Worm (Caenorhabditis elegans): Measurements from ENCODE around the gene F01G10.10.

F01G10.10 gene

ce11 chrIV:10245666-10246210 lies at the start of gene F01G10.10:
Gene F01G10.10, plus strand, starts transcription at chrIV:10246160.
- TF ChIP-seq blmp-1 (tag; optimal IDR thresholded peaks at IDR 0.05) = peak; percentile 66
- no peak for TF ChIP-seq flh-1 (GFP tag; optimal IDR thresholded peaks at IDR 0.05)

ce11 chrIV:10197317-10197867 lies 48.6 kb upstream of the F01G10.10 start, which contains the start of gene gon-4:
Gene gon-4, plus strand, starts transcription at chrIV:10197817.
- TF ChIP-seq lsy-2 (tag; optimal IDR thresholded peaks at IDR 0.05) (peak; percentile 49), elt-1 (tag; optimal IDR thresholded peaks at IDR 0.05; ENCODE audit: borderline replicate concordance, insufficient read depth) (no peak)

DNA sequence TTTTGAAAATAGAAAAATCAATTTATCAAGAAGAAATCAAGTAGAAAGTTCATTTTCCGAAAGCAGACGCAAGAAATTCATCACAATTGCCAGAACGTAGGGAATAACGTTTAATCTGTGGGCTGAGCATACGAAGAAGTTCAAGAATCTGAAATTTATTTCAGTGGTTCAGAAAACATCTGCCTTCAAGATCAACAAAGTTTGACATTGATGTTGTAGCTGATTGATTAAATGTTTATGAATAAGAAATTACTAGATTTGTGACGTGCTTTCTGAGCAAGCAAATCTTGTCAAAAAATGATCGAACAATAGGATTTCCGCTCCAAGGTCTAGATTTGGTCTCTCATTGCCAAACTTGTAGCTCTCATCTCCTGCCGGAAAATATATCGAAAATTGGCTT lies 39.8 kb upstream of the F01G10.10 start, which contains the start of gene K04D7.6:
Gene K04D7.6, minus strand, starts transcription at position 101 of the 400 bp plus-strand sequence.
- TF ChIP-seq flh-1 (GFP tag; optimal IDR thresholded peaks at IDR 0.05) (no peak), mep-1 (tag; optimal IDR thresholded peaks at IDR 0.05) (no peak), lin-13 (tag; optimal IDR thresholded peaks at IDR 0.05) (no peak)

DNA sequence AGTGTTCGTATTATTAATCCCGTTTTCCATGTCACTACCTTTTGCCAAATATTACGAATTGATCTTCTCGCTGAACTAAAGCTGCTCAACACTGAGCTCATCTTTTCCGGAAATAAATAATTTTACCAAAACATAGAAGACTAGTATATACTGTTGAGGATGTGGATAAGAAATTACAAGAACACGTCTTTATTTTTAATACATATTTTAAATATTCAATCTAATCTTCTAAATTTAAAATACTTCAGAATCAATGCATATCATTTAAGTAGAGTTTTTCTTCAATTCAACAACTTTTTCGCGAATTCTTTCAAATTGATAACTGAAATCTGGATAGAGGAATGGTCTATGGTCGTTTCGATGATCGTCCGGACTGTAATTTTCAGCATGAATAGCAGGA lies 31.1 kb upstream of the F01G10.10 start, which contains the start of gene abt-1:
Gene abt-1, minus strand, starts transcription at position 101 of the 400 bp plus-strand sequence.
- no peak for TF ChIP-seq unc-62 (GFP tag; optimal IDR thresholded peaks at IDR 0.05)
- no peak for TF ChIP-seq unc-39 (tag; optimal IDR thresholded peaks at IDR 0.05)
- TF ChIP-seq elt-3 (tag; optimal IDR thresholded peaks at IDR 0.05) = no peak
- no peak for TF ChIP-seq ceh-39 (tag; optimal IDR thresholded peaks at IDR 0.05)
- no peak for TF ChIP-seq sem-2 (GFP tag; optimal IDR thresholded peaks at IDR 0.05)
- TF ChIP-seq pha-4 (tag; optimal IDR thresholded peaks at IDR 0.05) = no peak
- TF ChIP-seq zip-8 (tag; optimal IDR thresholded peaks at IDR 0.05) = no peak
- no peak for TF ChIP-seq ham-2 (GFP tag; optimal IDR thresholded peaks at IDR 0.05)
- no peak for TF ChIP-seq nhr-12 (tag; optimal IDR thresholded peaks at IDR 0.05)
- TF ChIP-seq cnd-1 (tag; optimal IDR thresholded peaks at IDR 0.05) = no peak
- TF ChIP-seq bed-3 (GFP tag; optimal IDR thresholded peaks at IDR 0.05) = no peak
- no peak for TF ChIP-seq snpc-4 (tag; optimal IDR thresholded peaks at IDR 0.05)
- no peak for TF ChIP-seq nhr-28 (tag; optimal IDR thresholded peaks at IDR 0.05)
- TF ChIP-seq ceh-83 (GFP tag; optimal IDR thresholded peaks at IDR 0.05) = no peak
- no peak for TF ChIP-seq hlh-1 (tag; optimal IDR thresholded peaks at IDR 0.05)

DNA sequence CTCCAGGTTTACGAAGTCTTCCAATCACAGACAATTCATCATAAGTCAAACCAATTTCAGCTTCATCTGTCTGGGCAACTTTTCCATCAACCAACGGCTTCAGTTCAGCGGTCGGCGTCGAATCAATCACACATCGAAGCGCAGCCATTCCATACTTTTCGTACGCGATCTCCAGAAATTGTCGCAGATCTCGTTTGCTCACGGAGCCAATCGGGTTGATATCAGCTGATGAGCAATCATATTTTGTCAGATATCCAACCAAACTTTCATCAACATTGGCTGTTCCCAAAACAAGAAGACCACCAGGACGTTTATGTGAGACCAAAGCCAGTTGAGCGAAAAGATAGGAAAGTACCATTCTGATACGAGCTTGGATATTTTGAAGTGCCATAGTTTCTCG lies 30.6 kb upstream of the F01G10.10 start:
- TF ChIP-seq elt-3 (tag; optimal IDR thresholded peaks at IDR 0.05) = no peak
- no peak for TF ChIP-seq lin-13 (tag; optimal IDR thresholded peaks at IDR 0.05)
- no peak for TF ChIP-seq lsy-2 (tag; optimal IDR thresholded peaks at IDR 0.05)
- TF ChIP-seq nhr-28 (tag; optimal IDR thresholded peaks at IDR 0.05) = no peak
- no peak for TF ChIP-seq nhr-2 (tag; optimal IDR thresholded peaks at IDR 0.05)
- no peak for TF ChIP-seq unc-62 (GFP tag; optimal IDR thresholded peaks at IDR 0.05)
- TF ChIP-seq hlh-1 (tag; optimal IDR thresholded peaks at IDR 0.05) = no peak
- no peak for TF ChIP-seq bed-3 (GFP tag; optimal IDR thresholded peaks at IDR 0.05)
- TF ChIP-seq ceh-43 (GFP tag; optimal IDR thresholded peaks at IDR 0.05) = no peak

DNA sequence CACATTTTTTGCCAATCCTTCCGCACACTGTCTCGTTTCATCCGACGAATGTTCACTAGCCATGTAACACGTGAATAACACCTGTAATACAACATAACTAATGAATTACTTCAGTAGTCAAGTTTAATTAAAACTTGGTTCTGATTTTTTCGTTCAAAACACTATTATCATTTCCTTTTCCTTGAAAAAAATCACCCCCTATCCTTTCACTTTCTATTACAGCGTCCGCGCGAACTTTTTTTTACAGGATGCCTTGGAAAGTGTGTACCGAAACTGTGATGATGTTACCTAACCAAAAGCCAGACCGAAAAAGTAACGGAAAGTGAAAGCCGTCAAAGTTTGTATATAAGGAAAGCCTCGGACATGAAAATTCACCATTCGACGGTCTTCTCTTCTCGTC lies 29.9 kb upstream of the F01G10.10 start, which contains the start of gene col-124:
Gene col-124, plus strand, starts transcription at position 374 of the 400 bp plus-strand sequence.
- TF ChIP-seq bed-3 (GFP tag; optimal IDR thresholded peaks at IDR 0.05) (no peak), flh-1 (GFP tag; optimal IDR thresholded peaks at IDR 0.05) (no peak), lin-32 (GFP tag; optimal IDR thresholded peaks at IDR 0.05) (no peak), nhr-12 (tag; optimal IDR thresholded peaks at IDR 0.05) (no peak), hlh-1 (tag; optimal IDR thresholded peaks at IDR 0.05) (no peak), ceh-43 (GFP tag; optimal IDR thresholded peaks at IDR 0.05) (no peak), mep-1 (tag; optimal IDR thresholded peaks at IDR 0.05) (no peak), ztf-11 (tag; optimal IDR thresholded peaks at IDR 0.05) (no peak), nhr-237 (tag; optimal IDR thresholded peaks at IDR 0.05) (no peak), unc-120 (tag; optimal IDR thresholded peaks at IDR 0.05; ENCODE audit: poor library complexity, severe bottlenecking) (no peak), ces-1 (GFP tag; optimal IDR thresholded peaks at IDR 0.05) (no peak), elt-1 (tag; optimal IDR thresholded peaks at IDR 0.05; ENCODE audit: borderline replicate concordance, insufficient read depth) (no peak), nhr-76 (tag; optimal IDR thresholded peaks at IDR 0.05) (no peak), ceh-39 (tag; optimal IDR thresholded peaks at IDR 0.05) (no peak)

All from whole organism, mixed stage, embryonic.